Worm (Caenorhabditis elegans): ENCODE measurements around the gene K02E7.10.

ce11 chrII:1056844-1057243, 10.0 kb downstream of the K02E7.10 start:
- TF ChIP-seq nhr-76 (tag; optimal IDR thresholded peaks at IDR 0.05) (no peak), pha-4 (tag; optimal IDR thresholded peaks at IDR 0.05) (no peak)
